Worm (Caenorhabditis elegans) whole organism, L2 larva: ENCODE results near the gene C18A11.1.

ENCODE experiments used
- unc-39 ChIP-seq: fragments of 150-350 bp; optimal IDR thresholded peaks from 2 replicates; lab custom pipeline; 2014; ENCODE audit warnings: missing biosample characterization, missing genetic modification characterization
- unc-62 ChIP-seq: fragments of 150-350 bp; optimal IDR thresholded peaks from 2 replicates; lab custom pipeline; 2014; ENCODE audit warnings: missing biosample characterization, missing genetic modification reagents, missing genetic modification characterization

DNA sequence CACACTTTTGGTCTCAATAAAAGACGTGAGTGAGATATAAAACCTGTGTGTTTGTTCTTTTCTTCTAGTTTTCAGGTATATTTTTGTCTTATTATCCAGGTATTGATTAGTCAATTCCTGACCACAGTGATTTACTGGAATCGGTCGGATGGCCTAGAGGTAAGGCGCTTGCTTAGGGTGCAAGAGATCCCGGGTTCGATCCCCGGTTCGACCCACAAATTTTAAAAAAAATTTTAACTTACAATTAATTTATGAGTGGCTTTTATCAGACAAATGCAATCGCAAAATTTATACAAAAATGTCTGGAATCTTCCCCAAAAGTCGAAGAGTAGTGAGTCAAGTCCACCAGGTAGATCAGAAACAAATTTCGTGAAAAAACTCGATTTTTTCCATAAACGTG is 31.8 kb upstream of the C18A11.1 start:
- TF ChIP-seq unc-62 (no peak), unc-39 (tag; lab: Kevin White, UChicago) (no peak)
